Fruit fly (Drosophila melanogaster) whole organism, embryonic: Measurements from ENCODE around the gene CHES-1-like.

Experiments used
- Aef1 ChIP-seq: fragments of 200-800 bp; sonication (Bioruptor generic); IDR thresholded peaks from 3 replicates; pipeline ENCODE4 v1.3.6; 2022; ENCODE audit warnings: missing biosample characterization, missing genetic modification characterization
- C15 ChIP-seq: fragments of 200-800 bp; sonication (Bioruptor generic); IDR thresholded peaks from 3 replicates; pipeline ENCODE4 v1.3.6; 2022; ENCODE audit warnings: missing biosample characterization, missing genetic modification characterization
- CG10565 ChIP-seq: fragments of 200-800 bp; sonication (Bioruptor generic); optimal IDR thresholded peaks from 3 replicates; lab custom pipeline; 2016; ENCODE audit warnings: missing biosample characterization, mild to moderate bottlenecking, missing genetic modification characterization
- CG10979 ChIP-seq: fragments of 200-800 bp; sonication (Bioruptor generic); optimal IDR thresholded peaks from 2 replicates; lab custom pipeline; 2018; ENCODE audit warnings: missing biosample characterization, mild to moderate bottlenecking, missing genetic modification characterization, moderate library complexity
- CG11247 ChIP-seq: fragments of 200-800 bp; sonication (Bioruptor generic); IDR thresholded peaks from 2 replicates; pipeline ENCODE4 v1.3.6; 2022; ENCODE audit warnings: missing biosample characterization, missing genetic modification characterization
- CG1233 ChIP-seq: fragments of 200-800 bp; sonication (Bioruptor generic); optimal IDR thresholded peaks from 4 replicates; lab custom pipeline; 2018; ENCODE audit warnings: missing biosample characterization, mild to moderate bottlenecking, missing genetic modification characterization
- CG14965 ChIP-seq: fragments of 200-800 bp; sonication (Bioruptor generic); optimal IDR thresholded peaks from 2 replicates; lab custom pipeline; 2016; ENCODE audit warnings: missing biosample characterization, missing genetic modification characterization, borderline replicate concordance
- CG17912 ChIP-seq: fragments of 200-800 bp; sonication (Bioruptor generic); optimal IDR thresholded peaks from 2 replicates; lab custom pipeline; 2018; ENCODE audit warnings: missing biosample characterization, mild to moderate bottlenecking, missing genetic modification characterization
- CG18476 ChIP-seq: fragments of 200-800 bp; sonication (Bioruptor generic); optimal IDR thresholded peaks from 2 replicates; lab custom pipeline; 2016; ENCODE audit warnings: missing biosample characterization, mild to moderate bottlenecking, missing genetic modification characterization
- CG2120 ChIP-seq: fragments of 200-800 bp; sonication (Bioruptor generic); optimal IDR thresholded peaks from 3 replicates; lab custom pipeline; 2016; ENCODE audit warnings: missing biosample characterization, missing genetic modification characterization
- CG32767 ChIP-seq: fragments of 200-800 bp; sonication (Bioruptor generic); IDR thresholded peaks from 2 replicates; pipeline ENCODE4 v1.3.6; 2022; ENCODE audit warnings: missing biosample characterization, missing genetic modification characterization
- CG4617 ChIP-seq: fragments of 200-800 bp; sonication (Bioruptor generic); optimal IDR thresholded peaks from 3 replicates; lab custom pipeline; 2016; ENCODE audit warnings: missing biosample characterization, missing genetic modification characterization, borderline replicate concordance
- CG8089 ChIP-seq: fragments of 200-800 bp; sonication (Bioruptor generic); optimal IDR thresholded peaks from 3 replicates; lab custom pipeline; 2016; ENCODE audit warnings: missing biosample characterization, missing genetic modification characterization
- CG8478 ChIP-seq: fragments of >200 bp; optimal IDR thresholded peaks from 2 replicates; lab custom pipeline; 2018
- CG9437 ChIP-seq: fragments of 200-800 bp; sonication (Bioruptor generic); optimal IDR thresholded peaks from 2 replicates; lab custom pipeline; 2018; ENCODE audit warnings: missing biosample characterization, mild to moderate bottlenecking, missing genetic modification characterization
- CG9932 ChIP-seq: fragments of 200-800 bp; sonication (Bioruptor generic); IDR thresholded peaks from 2 replicates; pipeline ENCODE4 v1.3.6; 2022; ENCODE audit warnings: missing biosample characterization, missing genetic modification characterization
- CTCF ChIP-seq: fragments of 200-800 bp; sonication (Bioruptor generic); optimal IDR thresholded peaks from 2 replicates; lab custom pipeline; 2017; ENCODE audit warnings: missing biosample characterization, mild to moderate bottlenecking, missing genetic modification characterization, moderate library complexity
- D19A ChIP-seq: fragments of 200-800 bp; optimal IDR thresholded peaks from 3 replicates; lab custom pipeline; 2019; ENCODE audit warnings: missing biosample characterization, mild to moderate bottlenecking, missing genetic modification characterization, moderate library complexity
- Doc2 ChIP-seq: fragments of 200-800 bp; sonication (Bioruptor generic); IDR thresholded peaks from 2 replicates; pipeline ENCODE4 v1.3.6; 2022; ENCODE audit warnings: missing biosample characterization, missing genetic modification characterization
- Dref ChIP-seq: fragments of 200-800 bp; sonication (Bioruptor generic); IDR thresholded peaks from 2 replicates; pipeline ENCODE4 v1.3.6; 2022; ENCODE audit warnings: missing biosample characterization, missing genetic modification characterization
- HmgD ChIP-seq: fragments of 200-800 bp; sonication (Bioruptor generic); optimal IDR thresholded peaks from 3 replicates; lab custom pipeline; 2016; ENCODE audit warnings: missing biosample characterization, missing genetic modification characterization
- Max ChIP-seq: fragments of 200-800 bp; sonication (Bioruptor generic); optimal IDR thresholded peaks from 2 replicates; lab custom pipeline; 2016; ENCODE audit warnings: missing biosample characterization, mild to moderate bottlenecking, missing genetic modification characterization
- Nf-YB ChIP-seq: fragments of 200-800 bp; sonication (Bioruptor generic); optimal IDR thresholded peaks from 3 replicates; lab custom pipeline; 2019; ENCODE audit warnings: missing biosample characterization, mild to moderate bottlenecking, missing genetic modification characterization, moderate library complexity
- Ravus ChIP-seq: fragments of 200-800 bp; sonication (Bioruptor generic); IDR thresholded peaks from 2 replicates; pipeline ENCODE4 v1.3.6; 2022; ENCODE audit warnings: missing biosample characterization, missing genetic modification characterization
- Side ChIP-seq: fragments of 200-800 bp; sonication (Bioruptor generic); optimal IDR thresholded peaks from 2 replicates; lab custom pipeline; 2016; ENCODE audit warnings: missing biosample characterization, missing genetic modification characterization
- Sin3A ChIP-seq: fragments of >200 bp; optimal IDR thresholded peaks from 2 replicates; lab custom pipeline; 2018
- Vsx1 ChIP-seq: fragments of 200-800 bp; sonication (Bioruptor generic); optimal IDR thresholded peaks from 2 replicates; lab custom pipeline; 2017; ENCODE audit warnings: missing biosample characterization, mild to moderate bottlenecking, missing genetic modification characterization, missing genetic modification reagents
- Xrp1 ChIP-seq: fragments of 200-800 bp; sonication (Bioruptor generic); IDR thresholded peaks from 2 replicates; pipeline ENCODE4 v1.3.6; 2022; ENCODE audit warnings: missing biosample characterization, missing genetic modification characterization
- bbx ChIP-seq: fragments of 200-800 bp; sonication (Bioruptor generic); IDR thresholded peaks from 2 replicates; pipeline ENCODE4 v1.3.6; 2022; ENCODE audit warnings: missing biosample characterization, missing genetic modification characterization; ENCODE audit not compliant: partially characterized antibody
- br ChIP-seq: fragments of >200 bp; optimal IDR thresholded peaks from 2 replicates; lab custom pipeline; 2017
- cg ChIP-seq: fragments of 200-800 bp; sonication (Bioruptor generic); optimal IDR thresholded peaks from 3 replicates; lab custom pipeline; 2019; ENCODE audit warnings: missing biosample characterization, mild to moderate bottlenecking, missing genetic modification characterization, moderate library complexity
- chn ChIP-seq: fragments of 200-800 bp; sonication (Bioruptor generic); optimal IDR thresholded peaks from 2 replicates; lab custom pipeline; 2016; ENCODE audit warnings: missing biosample characterization, missing genetic modification characterization
- crc ChIP-seq: fragments of 200-800 bp; sonication (Bioruptor generic); optimal IDR thresholded peaks from 2 replicates; lab custom pipeline; 2016; ENCODE audit warnings: missing biosample characterization, missing genetic modification characterization
- cwo ChIP-seq: fragments of 200-800 bp; sonication (Bioruptor generic); optimal IDR thresholded peaks from 3 replicates; lab custom pipeline; 2017; ENCODE audit warnings: missing biosample characterization, missing genetic modification characterization, mild to moderate bottlenecking, moderate library complexity, missing genetic modification reagents
- danr ChIP-seq: fragments of 200-800 bp; sonication (Bioruptor generic); IDR thresholded peaks from 2 replicates; pipeline ENCODE4 v1.3.6; 2022; ENCODE audit warnings: missing biosample characterization, missing genetic modification characterization
- dimm ChIP-seq: fragments of 200-800 bp; sonication (Bioruptor generic); IDR thresholded peaks from 2 replicates; pipeline ENCODE4 v1.3.6; 2022; ENCODE audit warnings: missing biosample characterization, missing genetic modification characterization
- ewg ChIP-seq: fragments of 200-800 bp; sonication (Bioruptor generic); optimal IDR thresholded peaks from 3 replicates; lab custom pipeline; 2017; ENCODE audit warnings: mild to moderate bottlenecking, missing biosample characterization, missing genetic modification reagents, missing genetic modification characterization
- eyg ChIP-seq: fragments of 200-800 bp; sonication (Bioruptor generic); optimal IDR thresholded peaks from 3 replicates; lab custom pipeline; 2016; ENCODE audit warnings: missing biosample characterization, missing genetic modification characterization
- gcm ChIP-seq: fragments of 200-800 bp; sonication (Bioruptor generic); optimal IDR thresholded peaks from 2 replicates; lab custom pipeline; 2019; ENCODE audit warnings: missing biosample characterization, mild to moderate bottlenecking, missing genetic modification characterization, moderate library complexity
- gsb ChIP-seq: fragments of 200-800 bp; sonication (Bioruptor generic); IDR thresholded peaks from 2 replicates; pipeline ENCODE4 v1.3.6; 2022; ENCODE audit warnings: missing biosample characterization, missing genetic modification characterization
- ind ChIP-seq: fragments of 200-800 bp; sonication (Bioruptor generic); optimal IDR thresholded peaks from 3 replicates; lab custom pipeline; 2016; ENCODE audit warnings: missing biosample characterization, missing genetic modification characterization
- lbe ChIP-seq: fragments of 200-800 bp; sonication (Bioruptor generic); optimal IDR thresholded peaks from 2 replicates; lab custom pipeline; 2016; ENCODE audit warnings: missing biosample characterization, mild to moderate bottlenecking, missing genetic modification characterization
- lilli ChIP-seq: fragments of 200-800 bp; sonication (Bioruptor generic); optimal IDR thresholded peaks from 3 replicates; lab custom pipeline; 2016; ENCODE audit warnings: missing biosample characterization, missing genetic modification characterization
- org-1 ChIP-seq: fragments of 200-800 bp; sonication (Bioruptor generic); optimal IDR thresholded peaks from 2 replicates; lab custom pipeline; 2017; ENCODE audit warnings: missing biosample characterization, missing genetic modification characterization
- pho ChIP-seq: fragments of 200-800 bp; sonication (Bioruptor generic); optimal IDR thresholded peaks from 2 replicates; lab custom pipeline; 2016; ENCODE audit warnings: missing biosample characterization, missing genetic modification characterization
- ranshi ChIP-seq: fragments of 200-800 bp; sonication (Bioruptor generic); IDR thresholded peaks from 2 replicates; pipeline ENCODE4 v1.3.6; 2022; ENCODE audit warnings: missing biosample characterization, missing genetic modification characterization
- sisA ChIP-seq: fragments of 200-800 bp; sonication (Bioruptor generic); IDR thresholded peaks from 2 replicates; pipeline ENCODE4 v1.3.6; 2022; ENCODE audit warnings: missing biosample characterization, missing genetic modification characterization
- sqz ChIP-seq: fragments of 200-800 bp; sonication (Bioruptor generic); optimal IDR thresholded peaks from 3 replicates; lab custom pipeline; 2018; ENCODE audit warnings: missing biosample characterization, mild to moderate bottlenecking, missing genetic modification characterization
- tna ChIP-seq: fragments of 200-800 bp; sonication (Bioruptor generic); IDR thresholded peaks from 2 replicates; pipeline ENCODE4 v1.3.6; 2022; ENCODE audit warnings: missing biosample characterization, missing genetic modification characterization; ENCODE audit not compliant: partially characterized antibody
- yki ChIP-seq: fragments of >200 bp; optimal IDR thresholded peaks from 3 replicates; lab custom pipeline; 2018
- zen2 ChIP-seq: fragments of 200-800 bp; sonication (Bioruptor generic); IDR thresholded peaks from 3 replicates; pipeline ENCODE4 v1.3.6; 2022; ENCODE audit warnings: missing biosample characterization, missing genetic modification characterization; ENCODE audit not compliant: partially characterized antibody

The CHES-1-like gene

dm6 chrX:7708942-7709707 lies at the start of gene CHES-1-like (continued):
- TF ChIP-seq bbx (GFP tag; lab: Robert Waterston, UW) (no peak), pho (GFP tag; lab: Kevin White, UChicago) (peak; percentile 89), CG2120 (GFP tag; lab: Kevin White, UChicago) (peak; percentile 92), Dref (no peak), sqz (GFP tag; lab: Kevin White, UChicago) (peak; percentile 75), CG8089 (peak; percentile 88), CG10565 (peak; percentile 64), CG18476 (GFP tag; lab: Kevin White, UChicago) (peak; percentile 90), CG32767 (GFP tag; lab: Robert Waterston, UW) (peak; percentile 76; the same call in 1 of the 2 replicates), CG11247 (GFP tag; lab: Robert Waterston, UW) (peak; percentile 63), crc (GFP tag; lab: Kevin White, UChicago) (peak; percentile 87), tna (GFP tag; lab: Robert Waterston, UW) (peak; percentile 22; the same call in 1 of the 2 replicates), sisA (GFP tag; lab: Robert Waterston, UW) (peak; percentile 80), Xrp1 (GFP tag; lab: Robert Waterston, UW) (peak; percentile 85), gcm (GFP tag; lab: Kevin White, UChicago) (peak; percentile 86), org-1 (GFP tag; lab: Kevin White, UChicago) (peak; percentile 94), gsb (GFP tag; lab: Robert Waterston, UW) (peak; percentile 37), D19A (tag; lab: Kevin White, UChicago) (peak; percentile 90), Side (GFP tag; lab: Kevin White, UChicago) (peak; percentile 89), CG17912 (GFP tag; lab: Kevin White, UChicago) (no peak), br (lab: Kevin White, UChicago) (no peak), ranshi (peak; percentile 48; the same call in 1 of the 2 replicates), CG14965 (GFP tag; lab: Kevin White, UChicago) (peak; percentile 59), Aef1 (GFP tag; lab: Robert Waterston, UW) (peak; percentile 74), Ravus (GFP tag; lab: Robert Waterston, UW) (peak; percentile 39; the same call in 1 of the 2 replicates), zen2 (GFP tag; lab: Robert Waterston, UW) (no peak), yki (lab: Kevin White, UChicago) (no peak), lbe (GFP tag; lab: Kevin White, UChicago) (peak; percentile 52), HmgD (GFP tag; lab: Kevin White, UChicago) (peak; percentile 65), ewg (GFP tag; lab: Kevin White, UChicago) (peak; percentile 86), lilli (GFP tag; lab: Kevin White, UChicago) (peak; percentile 92), Vsx1 (GFP tag; lab: Kevin White, UChicago) (peak; percentile 79), cg (GFP tag; lab: Kevin White, UChicago) (no peak), danr (peak; percentile 71), chn (peak; percentile 88), CG8478 (lab: Kevin White, UChicago) (no peak), CTCF (GFP tag; lab: Kevin White, UChicago) (peak; percentile 63), Doc2 (GFP tag; lab: Robert Waterston, UW) (peak; percentile 62; the same call in 1 of the 2 replicates), CG4617 (peak; percentile 75), dimm (GFP tag; lab: Robert Waterston, UW) (peak; percentile 68), CG9932 (peak; percentile 71), CG9437 (peak; percentile 92), cwo (GFP tag; lab: Kevin White, UChicago) (peak; percentile 90), ind (GFP tag; lab: Kevin White, UChicago) (peak; percentile 93), Nf-YB (GFP tag; lab: Kevin White, UChicago) (peak; percentile 76), C15 (no peak), eyg (GFP tag; lab: Kevin White, UChicago) (peak; percentile 84), CG10979 (tag; lab: Kevin White, UChicago) (peak; percentile 91), CG1233 (GFP tag; lab: Kevin White, UChicago) (peak; percentile 88), Sin3A (lab: Kevin White, UChicago) (no peak), Max (GFP tag; lab: Kevin White, UChicago) (peak; percentile 89)
